Fruit fly (Drosophila melanogaster) S2 (cell line): Measurements from ENCODE around the gene CG32820.

Source experiments
- CG8478 ChIP-seq: fragments of >200 bp; optimal IDR thresholded peaks from 2 replicates; lab custom pipeline; 2018
- CTCF ChIP-seq, 2 experiments: fragments of >200 bp; optimal IDR thresholded peaks; 2 replicates each; lab custom pipeline; 2018

The CG32820 gene

dm6 chrX:21588000-21588399, 27.0 kb downstream of the CG32820 start:
- TF ChIP-seq CTCF (optimal IDR thresholded peaks at IDR 0.05; lab: Kevin White, UChicago), result no peak
- TF ChIP-seq CG8478, result no peak

- TF ChIP-seq CG8478, result no peak
- TF ChIP-seq CTCF (optimal IDR thresholded peaks at IDR 0.05; lab: Kevin White, UChicago), result no peak
Observed at dm6 chrX:21567793-21568192, 47.2 kb downstream of the CG32820 start.

dm6 chrX:21565539-21565938, 49.5 kb downstream of the CG32820 start:
- no peak for TF ChIP-seq CG8478
- TF ChIP-seq CTCF (optimal IDR thresholded peaks at IDR 0.05; lab: Kevin White, UChicago), result peak; percentile 81 to 86

dm6 chrX:21562844-21563243, 52.2 kb downstream of the CG32820 start:
- no peak for TF ChIP-seq CG8478
- TF ChIP-seq CTCF (optimal IDR thresholded peaks at IDR 0.05; lab: Kevin White, UChicago), result peak; percentile 57 to 61
